Worm (Caenorhabditis elegans) whole organism, young adult: ENCODE data around the gene Y43F8B.3.

ENCODE experiments used
- B0019.2 ChIP-seq: fragments of 200-800 bp; sonication (Bioruptor generic); conservative IDR thresholded peaks from 2 replicates; pipeline ENCODE4 v1.3.6; 2022; ENCODE audit warnings: missing genetic modification reagents, missing genetic modification characterization, missing compliant biosample characterization
- B0336.3 ChIP-seq: fragments of 200-800 bp; sonication (Bioruptor generic); IDR thresholded peaks from 2 replicates; pipeline ENCODE4 v1.3.6; 2022; ENCODE audit warnings: missing genetic modification characterization, missing compliant biosample characterization
- C06A6.2 ChIP-seq: fragments of 200-800 bp; sonication (Bioruptor generic); conservative IDR thresholded peaks from 2 replicates; pipeline ENCODE4 v1.3.6; 2022; ENCODE audit warnings: missing genetic modification characterization, missing compliant biosample characterization
- F22D6.2 ChIP-seq: sonication (generic microtip); optimal IDR thresholded peaks from 2 replicates; lab custom pipeline; 2016; ENCODE audit warnings: mild to moderate bottlenecking, missing genetic modification characterization, missing compliant biosample characterization
- F37B4.10 ChIP-seq: fragments of 200-800 bp; sonication (Bioruptor generic); IDR thresholded peaks from 2 replicates; pipeline ENCODE4 v1.3.6; 2022; ENCODE audit warnings: missing genetic modification characterization, missing compliant biosample characterization
- F49E8.2 ChIP-seq: sonication (generic microtip); optimal IDR thresholded peaks from 3 replicates; lab custom pipeline; 2017; ENCODE audit warnings: missing genetic modification characterization, mild to moderate bottlenecking, missing compliant biosample characterization, antibody characterized with exemption, moderate library complexity; ENCODE audit not compliant: insufficient read depth
- F55B11.4 ChIP-seq: sonication (generic microtip); optimal IDR thresholded peaks from 2 replicates; lab custom pipeline; 2016; ENCODE audit warnings: missing compliant biosample characterization, missing genetic modification characterization, borderline replicate concordance; ENCODE audit not compliant: insufficient read depth
- F57A8.1 ChIP-seq: fragments of 200-800 bp; sonication (Bioruptor generic); optimal IDR thresholded peaks from 2 replicates; lab custom pipeline; 2018; ENCODE audit warnings: mild to moderate bottlenecking, missing genetic modification characterization, moderate library complexity, missing compliant biosample characterization
- Y53F4B.3 ChIP-seq: fragments of 200-800 bp; sonication (Bioruptor generic); IDR thresholded peaks from 2 replicates; pipeline ENCODE4 v1.3.6; 2022; ENCODE audit warnings: missing genetic modification reagents, missing genetic modification characterization, missing compliant biosample characterization
- Y79H2A.3 ChIP-seq: fragments of 200-800 bp; sonication (Bioruptor generic); conservative IDR thresholded peaks from 2 replicates; pipeline ENCODE4 v1.3.6; 2022; ENCODE audit warnings: missing genetic modification reagents, missing genetic modification characterization, missing compliant biosample characterization
- Y95B8A.8 ChIP-seq: fragments of 200-800 bp; sonication (Bioruptor generic); IDR thresholded peaks from 2 replicates; pipeline ENCODE4 v1.3.6; 2022; ENCODE audit warnings: missing genetic modification reagents, missing genetic modification characterization, missing compliant biosample characterization
- aptf-2 ChIP-seq: fragments of 200-800 bp; sonication (Bioruptor generic); conservative IDR thresholded peaks from 2 replicates; pipeline ENCODE4 v1.3.6; 2022; ENCODE audit warnings: missing genetic modification reagents, missing genetic modification characterization, missing compliant biosample characterization
- bed-1 ChIP-seq: fragments of 200-800 bp; sonication (Bioruptor generic); IDR thresholded peaks from 2 replicates; pipeline ENCODE4 v1.3.6; 2022; ENCODE audit warnings: missing genetic modification reagents, missing genetic modification characterization, missing compliant biosample characterization
- cebp-1 ChIP-seq, 2 experiments: fragments of 200-800 bp in 1 of 2; sonication (Bioruptor generic) in 1 of 2; sonication (generic microtip) in 1 of 2; IDR thresholded peaks in 1 of 2; optimal IDR thresholded peaks in 1 of 2; 2 replicates each; pipeline versions ENCODE4 v1.3.6 to Lab custom; 2017 to 2022; ENCODE audit warnings: missing compliant biosample characterization in 2 of 2, missing genetic modification characterization in 2 of 2, mild to moderate bottlenecking in 1 of 2, missing genetic modification reagents in 1 of 2, moderate library complexity in 1 of 2
- ceh-58 ChIP-seq: fragments of 200-800 bp; sonication (Bioruptor generic); IDR thresholded peaks from 2 replicates; pipeline ENCODE4 v1.3.6; 2022; ENCODE audit warnings: missing genetic modification characterization, missing compliant biosample characterization
- dpff-1 ChIP-seq: sonication (generic microtip); optimal IDR thresholded peaks from 2 replicates; lab custom pipeline; 2017; ENCODE audit warnings: mild to moderate bottlenecking, missing genetic modification characterization, missing compliant biosample characterization
- efl-1 ChIP-seq: fragments of 150-350 bp; optimal IDR thresholded peaks from 2 replicates; lab custom pipeline; 2014; ENCODE audit warnings: missing biosample characterization, missing genetic modification reagents, missing genetic modification characterization
- egl-18 ChIP-seq: fragments of 200-800 bp; sonication (Bioruptor generic); IDR thresholded peaks from 2 replicates; pipeline ENCODE4 v1.3.6; 2022; ENCODE audit warnings: missing genetic modification reagents, missing genetic modification characterization, missing compliant biosample characterization
- egrh-3 ChIP-seq: fragments of 200-800 bp; sonication (Bioruptor generic); IDR thresholded peaks from 2 replicates; pipeline ENCODE4 v1.3.6; 2022; ENCODE audit warnings: missing genetic modification reagents, missing genetic modification characterization, missing compliant biosample characterization
- gei-17 ChIP-seq: fragments of 200-800 bp; sonication (Bioruptor generic); optimal IDR thresholded peaks from 2 replicates; lab custom pipeline; 2018; ENCODE audit warnings: mild to moderate bottlenecking, missing genetic modification characterization, missing compliant biosample characterization
- let-526 ChIP-seq: fragments of 200-800 bp; sonication (Bioruptor generic); IDR thresholded peaks from 2 replicates; pipeline ENCODE4 v1.3.6; 2022; ENCODE audit warnings: missing genetic modification reagents, missing genetic modification characterization, missing compliant biosample characterization
- lin-26 ChIP-seq: fragments of 200-800 bp; sonication (Bioruptor generic); IDR thresholded peaks from 2 replicates; pipeline ENCODE4 v1.3.6; 2022; ENCODE audit warnings: missing genetic modification reagents, missing genetic modification characterization, missing compliant biosample characterization
- madf-3 ChIP-seq: fragments of 200-800 bp; sonication (Bioruptor generic); IDR thresholded peaks from 2 replicates; pipeline ENCODE4 v1.3.6; 2022; ENCODE audit warnings: missing genetic modification reagents, missing genetic modification characterization, missing compliant biosample characterization
- mel-28 ChIP-seq: sonication (generic microtip); optimal IDR thresholded peaks from 2 replicates; lab custom pipeline; 2016; ENCODE audit warnings: borderline replicate concordance, mild to moderate bottlenecking, missing genetic modification characterization, missing compliant biosample characterization
- nfya-2 ChIP-seq: fragments of 200-800 bp; sonication (Bioruptor generic); IDR thresholded peaks from 2 replicates; pipeline ENCODE4 v1.3.6; 2022; ENCODE audit warnings: missing genetic modification reagents, missing genetic modification characterization, missing compliant biosample characterization
- nhr-80 ChIP-seq: sonication (generic microtip); optimal IDR thresholded peaks from 2 replicates; lab custom pipeline; 2016; ENCODE audit warnings: missing genetic modification characterization, missing compliant biosample characterization
- pha-4 ChIP-seq: fragments of 150-350 bp; sonication (generic microtip); optimal IDR thresholded peaks from 2 replicates; lab custom pipeline; 2014; ENCODE audit warnings: missing biosample characterization, missing genetic modification reagents, missing genetic modification characterization
- snpc-1.1 ChIP-seq: sonication (generic microtip); optimal IDR thresholded peaks from 2 replicates; lab custom pipeline; 2017; ENCODE audit warnings: missing genetic modification characterization, mild to moderate bottlenecking, missing compliant biosample characterization, antibody characterized with exemption, moderate library complexity, missing genotype, missing genetic modification reagents; ENCODE audit not compliant: insufficient read depth
- snpc-4 ChIP-seq, 5 experiments: fragments of 150-350 bp in 1 of 5; sonication (generic microtip) in 4 of 5; optimal IDR thresholded peaks; 2 replicates each; lab custom pipeline; 2014 to 2018; ENCODE audit warnings: missing genetic modification characterization in 5 of 5, missing biosample characterization in 3 of 5, antibody characterized with exemption in 2 of 5, mild to moderate bottlenecking in 2 of 5, missing compliant biosample characterization in 2 of 5, missing genotype in 2 of 5, moderate library complexity in 2 of 5, missing genetic modification reagents in 1 of 5
- sptf-2 ChIP-seq: fragments of 200-800 bp; sonication (Bioruptor generic); optimal IDR thresholded peaks from 2 replicates; lab custom pipeline; 2018; ENCODE audit warnings: mild to moderate bottlenecking, missing genetic modification characterization, missing compliant biosample characterization
- tbx-9 ChIP-seq: sonication (generic microtip); optimal IDR thresholded peaks from 2 replicates; lab custom pipeline; 2016; ENCODE audit warnings: borderline replicate concordance, missing genetic modification characterization, inconsistent platforms, missing compliant biosample characterization
- tlf-1 ChIP-seq: fragments of 200-800 bp; sonication (Bioruptor generic); optimal IDR thresholded peaks from 2 replicates; lab custom pipeline; 2018; ENCODE audit warnings: mild to moderate bottlenecking, missing genetic modification characterization, missing compliant biosample characterization
- unc-130 ChIP-seq: sonication (generic microtip); optimal IDR thresholded peaks from 2 replicates; lab custom pipeline; 2016; ENCODE audit warnings: missing genetic modification reagents, missing genetic modification characterization, missing compliant biosample characterization
- unc-62 ChIP-seq: fragments of 150-350 bp; optimal IDR thresholded peaks from 2 replicates; lab custom pipeline; 2014; ENCODE audit warnings: missing biosample characterization, missing genetic modification reagents, missing genetic modification characterization
- zfh-2 ChIP-seq: fragments of 200-800 bp; sonication (Bioruptor generic); conservative IDR thresholded peaks from 2 replicates; pipeline ENCODE4 v1.3.6; 2022; ENCODE audit warnings: missing genetic modification reagents, missing genetic modification characterization, missing compliant biosample characterization
- ztf-6 ChIP-seq: fragments of 200-800 bp; sonication (Bioruptor generic); IDR thresholded peaks from 2 replicates; pipeline ENCODE4 v1.3.6; 2022; ENCODE audit warnings: missing genetic modification reagents, missing genetic modification characterization, missing compliant biosample characterization

Gene Y43F8B.3

DNA sequence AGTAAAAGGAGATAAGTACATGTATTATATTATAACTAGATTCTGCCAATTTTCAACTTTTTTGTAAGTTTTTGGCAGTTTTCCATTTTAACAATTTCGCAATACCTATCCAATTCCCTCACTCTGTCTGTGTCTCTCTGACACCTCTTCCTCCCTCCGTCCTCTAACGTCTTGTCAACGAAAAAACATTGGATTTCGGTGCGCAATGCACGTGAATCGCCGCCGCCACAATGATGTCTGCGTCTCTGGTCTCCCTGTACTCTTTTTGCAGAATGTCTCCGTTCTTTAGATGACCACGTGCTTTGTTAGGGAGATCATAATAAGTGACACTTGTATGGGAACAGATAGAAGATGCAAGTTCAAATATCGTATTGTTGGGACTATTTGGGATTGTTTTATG lies 26.3 kb downstream of the Y43F8B.3 start (continued):
- no peak for TF ChIP-seq dpff-1
- TF ChIP-seq F57A8.1 (GFP tag; lab: Kevin White, UChicago): no peak
- TF ChIP-seq tlf-1: peak; percentile 75
- TF ChIP-seq lin-26 (GFP tag; lab: Robert Waterston, UW): peak; percentile 23; the same call in 1 of the 2 replicates
- peak; percentile 95 for TF ChIP-seq unc-62 (GFP tag; lab: Kevin White, UChicago)
- no peak for TF ChIP-seq nfya-2 (GFP tag; lab: Robert Waterston, UW)
- TF ChIP-seq pha-4 (tag; lab: Kevin White, UChicago): peak; percentile 57
- TF ChIP-seq ceh-58 (GFP tag; lab: Robert Waterston, UW): no peak
- no peak for TF ChIP-seq B0019.2
- peak; percentile 75 for TF ChIP-seq zfh-2 (GFP tag; lab: Robert Waterston, UW)
- TF ChIP-seq egrh-3: peak; percentile 29; the same call in 1 of the 2 replicates
- no peak for TF ChIP-seq aptf-2 (GFP tag; lab: Robert Waterston, UW)
- TF ChIP-seq sptf-2: no peak

DNA sequence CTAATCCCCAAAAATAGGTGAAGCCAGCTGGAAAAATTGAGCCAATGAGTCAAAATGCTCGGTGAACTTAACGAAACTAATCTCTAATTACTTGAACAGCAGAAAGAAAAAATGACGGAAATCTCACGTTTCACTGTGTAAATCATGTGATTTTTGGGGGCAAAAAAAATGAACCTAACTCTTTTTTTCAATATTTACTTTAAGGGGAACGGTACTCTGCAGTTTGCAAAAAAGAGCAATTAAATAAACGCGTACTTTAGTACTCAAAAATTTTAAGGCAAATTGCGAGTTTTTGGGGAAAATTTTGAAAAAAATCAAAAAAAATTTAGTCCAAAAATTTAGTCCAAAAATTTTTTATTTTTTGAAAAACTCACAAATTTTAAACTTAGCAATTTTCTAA lies 28.1 kb downstream of the Y43F8B.3 start:
- TF ChIP-seq madf-3 (GFP tag; lab: Robert Waterston, UW) (no peak), Y79H2A.3 (GFP tag; lab: Robert Waterston, UW) (no peak), mel-28 (tag; lab: Kevin White, UChicago) (no peak), F22D6.2 (tag; lab: Kevin White, UChicago) (no peak), snpc-4 (GFP tag; optimal IDR thresholded peaks at IDR 0.05; lab: Kevin White, UChicago) (no peak), snpc-4 (tag; optimal IDR thresholded peaks at IDR 0.05; lab: Kevin White, UChicago) (no peak), B0336.3 (GFP tag; lab: Robert Waterston, UW) (no peak), F37B4.10 (GFP tag; lab: Robert Waterston, UW) (no peak), bed-1 (no peak), tbx-9 (tag; lab: Kevin White, UChicago) (no peak), F49E8.2 (tag; lab: Kevin White, UChicago) (no peak), Y95B8A.8 (GFP tag; lab: Robert Waterston, UW) (no peak), C06A6.2 (no peak), let-526 (GFP tag; lab: Robert Waterston, UW) (no peak), Y53F4B.3 (GFP tag; lab: Robert Waterston, UW) (no peak)

DNA sequence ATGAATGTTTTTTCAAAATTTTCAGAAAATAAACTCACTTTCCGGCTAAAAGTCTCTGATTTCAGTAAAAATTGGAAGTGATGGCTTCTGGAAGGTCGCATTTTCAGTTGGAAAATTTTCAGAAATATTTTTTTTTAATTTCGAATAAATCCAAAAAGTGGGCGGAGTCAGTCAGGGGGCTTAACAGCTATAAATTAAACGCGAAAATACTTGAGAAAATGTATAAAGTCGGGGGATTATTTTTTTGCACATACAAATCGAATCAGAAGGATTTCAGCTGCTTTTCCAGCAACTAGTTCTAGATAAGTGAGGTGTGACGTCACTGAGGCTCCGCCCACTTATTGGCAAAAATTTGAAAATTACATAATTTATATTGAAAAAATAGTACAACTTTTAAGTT lies 30.1 kb downstream of the Y43F8B.3 start, which contains the start of gene Y43F8B.2:
TSS of gene Y43F8B.2 (minus strand) at position 101 of the 400 bp plus-strand sequence.
- TF ChIP-seq snpc-1.1 (tag; lab: Kevin White, UChicago) (no peak), sptf-2 (no peak), F55B11.4 (tag; lab: Kevin White, UChicago) (no peak), ztf-6 (no peak), unc-130 (GFP tag; lab: Kevin White, UChicago) (no peak), cebp-1 (GFP tag; IDR thresholded peaks at IDR 0.05; lab: Robert Waterston, UW) (no peak), cebp-1 (tag; optimal IDR thresholded peaks at IDR 0.05; lab: Kevin White, UChicago) (no peak), egl-18 (GFP tag; lab: Robert Waterston, UW) (no peak), nhr-80 (no peak), gei-17 (GFP tag; lab: Kevin White, UChicago) (no peak), B0019.2 (no peak), F22D6.2 (tag; lab: Kevin White, UChicago) (no peak), efl-1 (GFP tag; lab: Kevin White, UChicago) (no peak)
